Worm (Caenorhabditis elegans): ENCODE measurements around the gene Y40A1A.2.

DNA sequence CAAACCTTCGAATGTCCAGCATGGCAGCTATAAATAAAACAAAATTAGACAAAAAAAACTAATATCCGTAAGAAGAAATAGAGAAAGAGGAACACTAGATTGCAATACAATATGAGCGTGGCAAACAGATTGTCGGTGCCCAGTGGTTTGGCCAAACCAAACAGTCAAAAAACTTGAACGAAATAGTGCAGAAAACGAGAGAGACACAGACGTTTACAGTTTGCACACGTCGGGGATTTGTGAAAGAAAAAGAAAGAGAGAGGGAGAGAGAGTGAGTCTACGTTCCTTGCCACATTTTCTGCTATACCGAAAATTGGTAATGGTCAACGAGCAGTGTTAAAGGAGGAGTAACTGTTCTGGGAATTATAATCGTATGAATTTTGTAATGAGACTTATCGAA, 44.6 kb downstream of the Y40A1A.2 start, which contains the start of gene ergi-1:
- TF ChIP-seq nhr-2 (tag; optimal IDR thresholded peaks at IDR 0.05) (no peak), nhr-12 (tag; optimal IDR thresholded peaks at IDR 0.05) (no peak), unc-39 (tag; optimal IDR thresholded peaks at IDR 0.05) (no peak)

Data from whole organism, mixed stage, embryonic.